1 worm cellular context compared by ENCODE assay signal in the genomic region with DNA sequence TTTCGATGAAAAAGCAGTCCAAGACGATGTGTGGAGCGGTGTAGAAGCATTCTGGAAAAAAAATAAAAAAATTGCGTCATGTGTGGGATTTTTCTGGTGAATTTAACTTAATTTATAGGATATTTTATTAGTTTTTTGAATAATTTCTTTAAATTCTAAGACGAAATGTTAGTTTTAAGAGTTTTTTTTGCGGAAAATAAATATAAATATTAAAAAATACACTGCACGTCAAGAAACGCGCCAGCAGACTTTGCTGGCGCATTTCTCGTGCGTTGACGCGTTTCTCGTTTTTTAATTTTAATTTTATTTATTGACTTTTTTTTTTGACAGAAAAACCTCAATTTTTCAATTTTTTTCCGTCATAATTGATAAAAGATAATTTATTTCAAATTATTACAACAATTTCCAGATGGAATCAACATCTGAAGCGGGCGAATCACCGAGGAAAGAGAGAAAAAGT.
A peak's percentile ranks its signal among the peaks of the same experiment; 100 is the strongest.
TF ChIP-seq lines count a peak whose summit lies in the region.

A gene (minus strand): TSS at position 51 of the 460 bp plus-strand sequence.
A gene (plus strand): TSS at position 410 of the 460 bp plus-strand sequence.

TF ChIP-seq in whole organism, L1 larva, 84 proteins besides CTCF, POLR2A, EP300 and RAD21 (continued from another document):
- peak; percentile 42 for TF ChIP-seq F16B12.6 (tag; optimal IDR thresholded peaks at IDR 0.05; lab: Kevin White, UChicago)
- no peak for TF ChIP-seq nhr-237 (tag; optimal IDR thresholded peaks at IDR 0.05; lab: Kevin White, UChicago)
- peak; percentile 1 for TF ChIP-seq fkh-4 (tag; optimal IDR thresholded peaks at IDR 0.05; lab: Kevin White, UChicago; ENCODE audit: borderline replicate concordance)
- no peak for TF ChIP-seq sptf-1 (tag; optimal IDR thresholded peaks at IDR 0.05; lab: Kevin White, UChicago)
- TF ChIP-seq ztf-11 (tag; optimal IDR thresholded peaks at IDR 0.05; lab: Kevin White, UChicago) = peak in 1 of 2 experiments; percentile 33
- TF ChIP-seq dpl-1 (GFP tag; optimal IDR thresholded peaks at IDR 0.05; lab: Kevin White, UChicago) = peak; percentile 40 to 72 (median 71)
- TF ChIP-seq lsy-2 (tag; optimal IDR thresholded peaks at IDR 0.05; lab: Kevin White, UChicago) = peak; percentile 77 to 85
- TF ChIP-seq rnt-1 (tag; optimal IDR thresholded peaks at IDR 0.05; lab: Kevin White, UChicago) = no peak
- no peak for TF ChIP-seq fkh-10 (GFP tag; optimal IDR thresholded peaks at IDR 0.05; lab: Kevin White, UChicago)
- peak; percentile 4 for TF ChIP-seq nhr-11 (tag; optimal IDR thresholded peaks at IDR 0.05; lab: Kevin White, UChicago)
- TF ChIP-seq isw-1 (GFP tag; IDR thresholded peaks at IDR 0.05; lab: Robert Waterston, UW) = peak; percentile 57
- TF ChIP-seq nhr-84 (tag; optimal IDR thresholded peaks at IDR 0.05; lab: Kevin White, UChicago) = no peak
- TF ChIP-seq vab-15 (tag; optimal IDR thresholded peaks at IDR 0.05; lab: Kevin White, UChicago) = no peak
- TF ChIP-seq fos-1 (tag; optimal IDR thresholded peaks at IDR 0.05; lab: Kevin White, UChicago) = peak; percentile 21
- peak; percentile 79 for TF ChIP-seq swsn-7 (tag; optimal IDR thresholded peaks at IDR 0.05; lab: Kevin White, UChicago)
- peak; percentile 76 for TF ChIP-seq xbp-1 (tag; optimal IDR thresholded peaks at IDR 0.05; lab: Kevin White, UChicago)
- TF ChIP-seq C04F5.9 (tag; optimal IDR thresholded peaks at IDR 0.05; lab: Kevin White, UChicago) = peak; percentile 66
- no peak for TF ChIP-seq alr-1 (tag; optimal IDR thresholded peaks at IDR 0.05; lab: Kevin White, UChicago; ENCODE audit: borderline replicate concordance)
- TF ChIP-seq nhr-12 (tag; optimal IDR thresholded peaks at IDR 0.05; lab: Kevin White, UChicago) = no peak
- TF ChIP-seq nhr-90 (tag; optimal IDR thresholded peaks at IDR 0.05; lab: Kevin White, UChicago; ENCODE audit: poor library complexity) = peak; percentile 80
